Fruit fly (Drosophila melanogaster) Kc167 (cell line): ENCODE data around the gene mRpL49.

Source experiments
- Myc ChIP-seq: fragments of >200 bp; optimal IDR thresholded peaks from 2 replicates; lab custom pipeline; 2017; ENCODE audit warnings: missing external identifiers
- h ChIP-seq: fragments of >200 bp; optimal IDR thresholded peaks from 3 replicates; lab custom pipeline; 2018; ENCODE audit warnings: missing external identifiers
- insv ChIP-seq: fragments of >200 bp; optimal IDR thresholded peaks from 3 replicates; lab custom pipeline; 2018; ENCODE audit warnings: missing external identifiers
- psq ChIP-seq: fragments of >200 bp; optimal IDR thresholded peaks from 2 replicates; lab custom pipeline; 2017; ENCODE audit warnings: missing external identifiers

DNA sequence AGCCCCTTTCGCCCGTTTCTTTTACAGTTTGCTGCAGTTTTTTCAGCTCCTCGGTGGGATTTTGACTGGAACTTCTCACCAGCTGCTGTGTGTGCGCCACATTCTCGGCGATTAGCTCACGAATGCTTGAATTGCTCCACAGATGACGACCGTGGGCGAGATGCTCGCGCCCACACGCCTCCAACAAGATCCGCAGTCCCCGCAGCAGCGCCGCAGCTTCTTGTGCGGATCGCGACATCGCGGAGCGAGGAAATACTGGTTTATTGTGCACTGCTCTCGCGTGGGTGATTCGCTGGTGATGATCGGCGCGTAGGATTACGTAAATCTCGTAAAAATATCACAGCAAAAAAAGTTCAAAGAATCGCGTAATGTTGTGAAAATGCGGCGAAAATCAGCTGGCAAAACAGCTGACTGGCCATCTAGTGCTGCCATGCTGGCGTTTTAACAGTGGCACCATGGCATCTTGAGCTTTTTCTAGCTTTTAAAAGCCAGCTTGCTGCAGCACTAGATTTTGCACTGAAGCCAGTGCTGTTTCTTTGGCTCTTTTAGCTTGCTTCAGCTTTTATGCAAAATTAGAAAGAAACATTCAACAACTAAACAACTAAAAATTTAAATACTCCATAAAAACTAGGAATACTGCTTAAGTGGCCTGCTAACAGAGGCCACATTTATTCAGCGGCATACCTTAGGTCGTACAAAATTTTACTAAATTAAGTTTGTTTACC, 6.0 kb upstream of the mRpL49 start, which contains the start of gene Coq8:
- no peak for TF ChIP-seq psq
- TF ChIP-seq insv (lab: Kevin White, UChicago), result no peak
- TF ChIP-seq Myc (lab: Kevin White, UChicago), result no peak
- no peak for TF ChIP-seq h (lab: Kevin White, UChicago)
